Fruit fly (Drosophila melanogaster) whole organism, embryonic: ENCODE results near the gene CG4942.

Experiments used
- Antp ChIP-seq: fragments of 200-800 bp; sonication (Bioruptor generic); optimal IDR thresholded peaks from 3 replicates; lab custom pipeline; 2016; ENCODE audit warnings: missing biosample characterization, missing genetic modification characterization
- Atf3 ChIP-seq: fragments of 200-800 bp; sonication (Bioruptor generic); optimal IDR thresholded peaks from 3 replicates; lab custom pipeline; 2016; ENCODE audit warnings: missing biosample characterization, missing genetic modification characterization
- B-H1 ChIP-seq: fragments of 200-800 bp; sonication (Bioruptor generic); IDR thresholded peaks from 3 replicates; pipeline ENCODE4 v1.3.6; 2022; ENCODE audit warnings: missing biosample characterization, missing genetic modification characterization
- CG10147 ChIP-seq: fragments of 200-800 bp; sonication (Bioruptor generic); optimal IDR thresholded peaks from 2 replicates; lab custom pipeline; 2019; ENCODE audit warnings: missing biosample characterization, mild to moderate bottlenecking, missing genetic modification characterization, moderate library complexity
- CG10462 ChIP-seq: fragments of 200-800 bp; sonication (Bioruptor generic); optimal IDR thresholded peaks from 2 replicates; lab custom pipeline; 2016; ENCODE audit warnings: missing biosample characterization, missing genetic modification characterization
- CG11085 ChIP-seq: fragments of 200-800 bp; sonication (Bioruptor generic); IDR thresholded peaks from 2 replicates; pipeline ENCODE4 v1.3.6; 2022; ENCODE audit warnings: missing biosample characterization, missing genetic modification characterization
- CG11696 ChIP-seq: fragments of 200-800 bp; sonication (Bioruptor generic); IDR thresholded peaks from 2 replicates; pipeline ENCODE4 v1.3.6; 2022; ENCODE audit warnings: missing biosample characterization, missing genetic modification characterization
- CG14050 ChIP-seq: fragments of 200-800 bp; sonication (Bioruptor generic); IDR thresholded peaks from 3 replicates; pipeline ENCODE4 v1.3.6; 2022; ENCODE audit warnings: missing biosample characterization, missing genetic modification characterization
- CG14441 ChIP-seq: fragments of 200-800 bp; sonication (Bioruptor generic); IDR thresholded peaks from 2 replicates; pipeline ENCODE4 v1.3.6; 2022; ENCODE audit warnings: missing biosample characterization, missing genetic modification characterization
- CG1647 ChIP-seq: fragments of 200-800 bp; sonication (Bioruptor generic); optimal IDR thresholded peaks from 3 replicates; lab custom pipeline; 2016; ENCODE audit warnings: missing biosample characterization, missing genetic modification characterization
- CG16813 ChIP-seq: fragments of 200-800 bp; sonication (Bioruptor generic); IDR thresholded peaks from 3 replicates; pipeline ENCODE4 v1.3.6; 2022; ENCODE audit warnings: missing biosample characterization, missing genetic modification characterization; ENCODE audit not compliant: partially characterized antibody
- CG16863 ChIP-seq: fragments of 200-800 bp; sonication (Bioruptor generic); optimal IDR thresholded peaks from 3 replicates; lab custom pipeline; 2016; ENCODE audit warnings: missing biosample characterization, missing genetic modification characterization
- CG18599 ChIP-seq: fragments of 200-800 bp; sonication (Bioruptor generic); optimal IDR thresholded peaks from 3 replicates; lab custom pipeline; 2017; ENCODE audit warnings: missing biosample characterization, missing genetic modification characterization, mild to moderate bottlenecking, moderate library complexity, missing genetic modification reagents
- CG31441 ChIP-seq: fragments of 200-800 bp; sonication (Bioruptor generic); IDR thresholded peaks from 2 replicates; pipeline ENCODE4 v1.3.6; 2022; ENCODE audit warnings: missing biosample characterization, missing genetic modification characterization
- CG32532 ChIP-seq: fragments of 200-800 bp; sonication (Bioruptor generic); IDR thresholded peaks from 2 replicates; pipeline ENCODE4 v1.3.6; 2022; ENCODE audit warnings: missing biosample characterization, missing genetic modification characterization
- CG4404 ChIP-seq: fragments of 200-800 bp; sonication (Bioruptor generic); IDR thresholded peaks from 2 replicates; pipeline ENCODE4 v1.3.6; 2022; ENCODE audit warnings: missing biosample characterization, missing genetic modification characterization
- CG6791 ChIP-seq: fragments of 200-800 bp; sonication (Bioruptor generic); IDR thresholded peaks from 3 replicates; pipeline ENCODE4 v1.3.6; 2022; ENCODE audit warnings: missing biosample characterization, missing genetic modification characterization; ENCODE audit not compliant: partially characterized antibody
- CG6813 ChIP-seq: fragments of 200-800 bp; sonication (Bioruptor generic); optimal IDR thresholded peaks from 2 replicates; lab custom pipeline; 2017; ENCODE audit warnings: missing biosample characterization, missing genetic modification characterization, mild to moderate bottlenecking, moderate library complexity, missing genetic modification reagents
- CG7372 ChIP-seq: fragments of 200-800 bp; sonication (Bioruptor generic); IDR thresholded peaks from 2 replicates; pipeline ENCODE4 v1.3.6; 2022; ENCODE audit warnings: missing biosample characterization, missing genetic modification characterization
- CG9797 ChIP-seq: fragments of 200-800 bp; sonication (Bioruptor generic); optimal IDR thresholded peaks from 3 replicates; lab custom pipeline; 2018; ENCODE audit warnings: missing biosample characterization, mild to moderate bottlenecking, missing genetic modification characterization
- D19A ChIP-seq: fragments of 200-800 bp; optimal IDR thresholded peaks from 3 replicates; lab custom pipeline; 2019; ENCODE audit warnings: missing biosample characterization, mild to moderate bottlenecking, missing genetic modification characterization, moderate library complexity
- Dek ChIP-seq: fragments of 200-800 bp; sonication (Bioruptor generic); optimal IDR thresholded peaks from 3 replicates; lab custom pipeline; 2019; ENCODE audit warnings: missing biosample characterization, mild to moderate bottlenecking, missing genetic modification characterization, moderate library complexity
- E2f1 ChIP-seq: fragments of 200-800 bp; sonication (Bioruptor generic); IDR thresholded peaks from 2 replicates; pipeline ENCODE4 v1.3.6; 2022; ENCODE audit warnings: missing biosample characterization, missing genetic modification characterization
- Ets65A ChIP-seq: fragments of 200-800 bp; sonication (Bioruptor generic); peaks from one replicate; lab custom pipeline; 2016; ENCODE audit warnings: missing biosample characterization, missing genetic modification characterization
- Fer2 ChIP-seq: fragments of 200-800 bp; sonication (Bioruptor generic); optimal IDR thresholded peaks from 2 replicates; lab custom pipeline; 2018; ENCODE audit warnings: missing biosample characterization, mild to moderate bottlenecking, missing genetic modification characterization, moderate library complexity
- H2.0 ChIP-seq: fragments of 200-800 bp; sonication (Bioruptor generic); IDR thresholded peaks from 2 replicates; pipeline ENCODE4 v1.3.6; 2022; ENCODE audit warnings: missing biosample characterization, missing genetic modification characterization
- Hmr ChIP-seq: fragments of 200-800 bp; sonication (Bioruptor generic); optimal IDR thresholded peaks from 3 replicates; lab custom pipeline; 2017; ENCODE audit warnings: mild to moderate bottlenecking, missing biosample characterization, missing genetic modification reagents, missing genetic modification characterization
- Hmx ChIP-seq: fragments of 200-800 bp; sonication (Bioruptor generic); optimal IDR thresholded peaks from 2 replicates; lab custom pipeline; 2016; ENCODE audit warnings: missing biosample characterization, missing genetic modification characterization
- Lim3 ChIP-seq: fragments of 200-800 bp; sonication (Bioruptor generic); IDR thresholded peaks from 2 replicates; pipeline ENCODE4 v1.3.6; 2022; ENCODE audit warnings: missing biosample characterization, missing genetic modification characterization
- Nf-YA ChIP-seq: fragments of 200-800 bp; sonication (Bioruptor generic); IDR thresholded peaks from 2 replicates; pipeline ENCODE4 v1.3.6; 2022; ENCODE audit warnings: missing biosample characterization, missing genetic modification characterization
- NfI ChIP-seq: fragments of 200-800 bp; sonication (Bioruptor generic); optimal IDR thresholded peaks from 3 replicates; lab custom pipeline; 2018; ENCODE audit warnings: missing biosample characterization, mild to moderate bottlenecking, missing genetic modification characterization, moderate library complexity
- Opbp ChIP-seq: fragments of 200-800 bp; sonication (Bioruptor generic); IDR thresholded peaks from 3 replicates; pipeline ENCODE4 v1.3.6; 2022; ENCODE audit warnings: missing biosample characterization, missing genetic modification characterization; ENCODE audit not compliant: partially characterized antibody
- Ravus ChIP-seq: fragments of 200-800 bp; sonication (Bioruptor generic); IDR thresholded peaks from 2 replicates; pipeline ENCODE4 v1.3.6; 2022; ENCODE audit warnings: missing biosample characterization, missing genetic modification characterization
- YL-1 ChIP-seq: fragments of 200-800 bp; sonication (Bioruptor generic); optimal IDR thresholded peaks from 3 replicates; lab custom pipeline; 2017; ENCODE audit warnings: missing biosample characterization, mild to moderate bottlenecking, missing genetic modification characterization
- abd-A ChIP-seq: fragments of 200-800 bp; sonication (Bioruptor generic); optimal IDR thresholded peaks from 3 replicates; lab custom pipeline; 2019; ENCODE audit warnings: missing biosample characterization, mild to moderate bottlenecking, missing genetic modification characterization, moderate library complexity
- disco-r ChIP-seq: fragments of 200-800 bp; sonication (Bioruptor generic); optimal IDR thresholded peaks from 2 replicates; lab custom pipeline; 2016; ENCODE audit warnings: missing biosample characterization, missing genetic modification characterization
- fd102C ChIP-seq: fragments of 200-800 bp; sonication (Bioruptor generic); optimal IDR thresholded peaks from 2 replicates; lab custom pipeline; 2018; ENCODE audit warnings: missing biosample characterization, mild to moderate bottlenecking, missing genetic modification characterization, moderate library complexity
- ftz-f1 ChIP-seq: fragments of 200-800 bp; sonication (Bioruptor generic); optimal IDR thresholded peaks from 2 replicates; lab custom pipeline; 2016; ENCODE audit warnings: missing biosample characterization, missing genetic modification characterization
- hbn ChIP-seq: fragments of 200-800 bp; sonication (Bioruptor generic); IDR thresholded peaks from 2 replicates; pipeline ENCODE4 v1.3.6; 2022; ENCODE audit warnings: missing biosample characterization, missing genetic modification characterization; ENCODE audit not compliant: partially characterized antibody
- hth ChIP-seq: fragments of >200 bp; optimal IDR thresholded peaks from 2 replicates; lab custom pipeline; 2017; ENCODE audit warnings: inconsistent platforms
- jigr1 ChIP-seq: fragments of 200-800 bp; sonication (Bioruptor generic); IDR thresholded peaks from 3 replicates; pipeline ENCODE4 v1.3.6; 2022; ENCODE audit warnings: missing biosample characterization, missing genetic modification characterization
- maf-S ChIP-seq: fragments of 200-800 bp; sonication (Bioruptor generic); optimal IDR thresholded peaks from 2 replicates; lab custom pipeline; 2016; ENCODE audit warnings: missing biosample characterization, missing genetic modification characterization
- peb ChIP-seq: fragments of 200-800 bp; sonication (Bioruptor generic); IDR thresholded peaks from 2 replicates; pipeline ENCODE4 v1.3.6; 2022; ENCODE audit warnings: missing biosample characterization, missing genetic modification characterization
- pita ChIP-seq: fragments of 200-800 bp; sonication (Bioruptor generic); optimal IDR thresholded peaks from 2 replicates; lab custom pipeline; 2017; ENCODE audit warnings: missing biosample characterization, mild to moderate bottlenecking, missing genetic modification characterization
- prd ChIP-seq, 3 experiments: fragments of >200 bp in 2 of 3; fragments of 200-800 bp in 1 of 3; sonication (Bioruptor generic) in 1 of 3; optimal IDR thresholded peaks in 2 of 3; IDR thresholded peaks in 1 of 3; 2 replicates in 2 of 3; 3 replicates in 1 of 3; pipeline versions ENCODE4 v1.3.6 to Lab custom; 2017 to 2022; ENCODE audit warnings: missing biosample characterization in 1 of 3, missing genetic modification characterization in 1 of 3
- sd ChIP-seq: fragments of 200-800 bp; sonication (Bioruptor generic); optimal IDR thresholded peaks from 3 replicates; lab custom pipeline; 2018; ENCODE audit warnings: missing biosample characterization, mild to moderate bottlenecking, missing genetic modification characterization, moderate library complexity
- slbo ChIP-seq: fragments of 200-800 bp; sonication (Bioruptor generic); IDR thresholded peaks from 2 replicates; pipeline ENCODE4 v1.3.6; 2022; ENCODE audit warnings: missing biosample characterization, missing genetic modification characterization
- stwl ChIP-seq: fragments of 200-800 bp; sonication (Bioruptor generic); optimal IDR thresholded peaks from 3 replicates; lab custom pipeline; 2018; ENCODE audit warnings: missing biosample characterization, mild to moderate bottlenecking, missing genetic modification characterization, moderate library complexity
- trem ChIP-seq: fragments of 200-800 bp; optimal IDR thresholded peaks from 3 replicates; lab custom pipeline; 2019; ENCODE audit warnings: missing biosample characterization, mild to moderate bottlenecking, missing genetic modification characterization, moderate library complexity
- ttk ChIP-seq: fragments of 200-800 bp; sonication (Bioruptor generic); IDR thresholded peaks from 2 replicates; pipeline ENCODE4 v2.1.2; 2022; ENCODE audit warnings: missing biosample characterization, missing genetic modification characterization
- wor ChIP-seq: fragments of 200-800 bp; sonication (Bioruptor generic); IDR thresholded peaks from 2 replicates; pipeline ENCODE4 v1.3.6; 2022; ENCODE audit warnings: missing biosample characterization, missing genetic modification characterization

Gene CG4942

DNA sequence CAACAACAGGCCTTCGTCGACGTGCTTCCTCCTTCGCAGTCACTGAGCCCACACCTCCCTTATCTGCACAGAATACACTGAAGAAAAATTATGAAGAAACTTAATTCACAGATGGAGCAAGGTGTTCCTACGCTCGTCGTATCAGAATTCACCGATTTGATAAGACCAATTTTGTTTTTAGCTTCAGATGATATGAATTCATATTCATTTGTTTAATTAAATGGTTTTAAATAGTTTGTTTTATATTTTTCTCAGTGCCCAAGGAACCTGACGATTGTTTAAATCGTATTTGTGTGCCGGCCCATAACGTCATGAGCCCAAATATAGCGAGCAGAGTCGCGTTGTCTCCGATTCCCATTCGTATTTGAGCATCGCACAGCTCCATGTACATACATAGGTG lies 49.3 kb upstream of the CG4942 start (continued):
- TF ChIP-seq wor (GFP tag; lab: Robert Waterston, UW) (no peak), CG16813 (GFP tag; lab: Robert Waterston, UW) (no peak), ftz-f1 (GFP tag; lab: Kevin White, UChicago) (no peak), Atf3 (GFP tag; lab: Kevin White, UChicago) (peak; percentile 72), Ravus (GFP tag; lab: Robert Waterston, UW) (no peak), Ets65A (GFP tag; lab: Kevin White, UChicago) (peak; percentile 96), CG14050 (GFP tag; lab: Robert Waterston, UW) (0 out of 3 replicates have a peak, but pooled peaks have one; percentile 12), NfI (GFP tag; lab: Kevin White, UChicago) (peak; percentile 39), Dek (tag; lab: Kevin White, UChicago) (no peak), CG11696 (GFP tag; lab: Robert Waterston, UW) (no peak), CG18599 (GFP tag; lab: Kevin White, UChicago) (peak; percentile 68), CG1647 (GFP tag; lab: Kevin White, UChicago) (peak; percentile 20), CG10147 (GFP tag; lab: Kevin White, UChicago) (peak; percentile 32), E2f1 (GFP tag; lab: Robert Waterston, UW) (peak; percentile 57), hbn (no peak), prd (optimal IDR thresholded peaks at IDR 0.05; lab: Kevin White, UChicago) (no peak), prd (GFP tag; IDR thresholded peaks at IDR 0.05; lab: Robert Waterston, UW) (peak; percentile 89), CG7372 (GFP tag; lab: Robert Waterston, UW) (peak; percentile 30; the same call in 1 of the 2 replicates), stwl (tag; lab: Kevin White, UChicago) (no peak), Antp (GFP tag; lab: Kevin White, UChicago) (peak; percentile 28), Opbp (GFP tag; lab: Robert Waterston, UW) (no peak), CG9797 (GFP tag; lab: Kevin White, UChicago) (no peak), slbo (peak; percentile 56), CG11085 (GFP tag; lab: Robert Waterston, UW) (no peak), CG10462 (GFP tag; lab: Kevin White, UChicago) (peak; percentile 61), H2.0 (peak; percentile 49), peb (GFP tag; lab: Robert Waterston, UW) (no peak), CG6813 (GFP tag; lab: Kevin White, UChicago) (peak; percentile 24), hth (lab: Kevin White, UChicago) (no peak), fd102C (GFP tag; lab: Kevin White, UChicago) (peak; percentile 93), maf-S (GFP tag; lab: Kevin White, UChicago) (peak; percentile 22), abd-A (tag; lab: Kevin White, UChicago) (no peak), CG6791 (GFP tag; lab: Robert Waterston, UW) (no peak), CG31441 (GFP tag; lab: Robert Waterston, UW) (peak; percentile 85), CG4404 (GFP tag; lab: Robert Waterston, UW) (peak; percentile 88), trem (tag; lab: Kevin White, UChicago) (peak; percentile 66), pita (GFP tag; lab: Kevin White, UChicago) (no peak), B-H1 (no peak), Hmx (no peak), YL-1 (GFP tag; lab: Kevin White, UChicago) (no peak), jigr1 (GFP tag; lab: Robert Waterston, UW) (no peak), CG32532 (GFP tag; lab: Robert Waterston, UW) (peak; percentile 48; the same call in 1 of the 2 replicates), CG16863 (GFP tag; lab: Kevin White, UChicago) (peak; percentile 60), Fer2 (tag; lab: Kevin White, UChicago) (no peak), sd (tag; lab: Kevin White, UChicago) (no peak), Nf-YA (0 out of 2 replicates have a peak, but pooled peaks have one; percentile 10), ttk (no peak), CG14441 (GFP tag; lab: Robert Waterston, UW) (peak; percentile 28; the same call in 1 of the 2 replicates), D19A (tag; lab: Kevin White, UChicago) (peak; percentile 70), disco-r (no peak), Lim3 (GFP tag; lab: Robert Waterston, UW) (no peak), Hmr (GFP tag; lab: Kevin White, UChicago) (peak; percentile 28)
